Worm (Caenorhabditis elegans) whole organism, L4 larva: Measurements from ENCODE around the gene EEED8.4.

Experiments used
- F10B5.3 ChIP-seq: sonication (generic microtip); optimal IDR thresholded peaks from 2 replicates; lab custom pipeline; 2016; ENCODE audit warnings: mild to moderate bottlenecking, missing genetic modification characterization, missing compliant biosample characterization
- F26F4.8 ChIP-seq: fragments of 200-800 bp; sonication (Bioruptor generic); conservative IDR thresholded peaks from 2 replicates; pipeline ENCODE4 v1.3.6; 2022; ENCODE audit warnings: missing genetic modification characterization, missing compliant biosample characterization
- F49E8.2 ChIP-seq: sonication (generic microtip); optimal IDR thresholded peaks from 2 replicates; lab custom pipeline; 2016; ENCODE audit warnings: missing compliant biosample characterization, mild to moderate bottlenecking, missing genetic modification characterization, borderline replicate concordance
- R02D3.7 ChIP-seq: fragments of 150-350 bp; sonication (generic microtip); optimal IDR thresholded peaks from 3 replicates; lab custom pipeline; 2014; ENCODE audit warnings: missing biosample characterization, missing genetic modification characterization
- T20F7.1 ChIP-seq: fragments of 200-800 bp; sonication (Bioruptor generic); optimal IDR thresholded peaks from 2 replicates; lab custom pipeline; 2018; ENCODE audit warnings: mild to moderate bottlenecking, missing genetic modification characterization, missing compliant biosample characterization
- T26A8.4 ChIP-seq: fragments of 200-800 bp; sonication (Bioruptor generic); IDR thresholded peaks from 2 replicates; pipeline ENCODE4 v1.3.6; 2022; ENCODE audit warnings: missing genetic modification characterization, missing compliant biosample characterization
- Y48G9A.11 ChIP-seq: fragments of 200-800 bp; sonication (Bioruptor generic); IDR thresholded peaks from 2 replicates; pipeline ENCODE4 v1.3.6; 2022; ENCODE audit warnings: missing genetic modification reagents, missing genetic modification characterization, missing compliant biosample characterization
- ZK546.5 ChIP-seq, 2 experiments: sonication (generic microtip); optimal IDR thresholded peaks; 2 replicates each; lab custom pipeline; 2017; ENCODE audit warnings: missing biosample characterization in 2 of 2, missing genetic modification characterization in 2 of 2
- ama-1 ChIP-seq: fragments of 150-350 bp; optimal IDR thresholded peaks from 2 replicates; lab custom pipeline; 2014; ENCODE audit warnings: inconsistent platforms, mixed read lengths
- arid-1 ChIP-seq: fragments of 200-800 bp; sonication (Bioruptor generic); conservative IDR thresholded peaks from 2 replicates; pipeline ENCODE4 v1.3.6; 2022; ENCODE audit warnings: missing genetic modification reagents, missing genetic modification characterization, missing compliant biosample characterization
- ceh-62 ChIP-seq: sonication (generic microtip); optimal IDR thresholded peaks from 2 replicates; lab custom pipeline; 2017; ENCODE audit warnings: missing biosample characterization, missing genetic modification characterization
- ces-1 ChIP-seq: fragments of 150-350 bp; sonication (generic microtip); optimal IDR thresholded peaks from 4 replicates; lab custom pipeline; 2014; ENCODE audit warnings: missing biosample characterization, missing genetic modification reagents, missing genetic modification characterization
- ctbp-1 ChIP-seq: fragments of 200-800 bp; sonication (Bioruptor generic); IDR thresholded peaks from 2 replicates; pipeline ENCODE4 v1.3.6; 2022; ENCODE audit warnings: missing genetic modification reagents, missing genetic modification characterization, missing compliant biosample characterization
- daf-12 ChIP-seq: fragments of 150-350 bp; optimal IDR thresholded peaks from 2 replicates; lab custom pipeline; 2014; ENCODE audit warnings: missing biosample characterization, missing genetic modification reagents, missing genetic modification characterization
- daf-16 ChIP-seq, 3 experiments: sonication (generic microtip); optimal IDR thresholded peaks; 2 replicates each; lab custom pipeline; 2016 to 2017; ENCODE audit warnings: missing genetic modification characterization in 3 of 3, missing genetic modification reagents in 3 of 3, mild to moderate bottlenecking in 2 of 3, missing compliant biosample characterization in 2 of 3, missing biosample characterization in 1 of 3, moderate library complexity in 1 of 3
- daf-8 ChIP-seq: fragments of 200-800 bp; sonication (Bioruptor generic); IDR thresholded peaks from 2 replicates; pipeline ENCODE4 v1.3.6; 2022; ENCODE audit warnings: missing genetic modification characterization, missing compliant biosample characterization
- dmd-6 ChIP-seq: fragments of 200-800 bp; sonication (Bioruptor generic); IDR thresholded peaks from 2 replicates; pipeline ENCODE4 v1.3.6; 2022; ENCODE audit warnings: missing genetic modification reagents, missing genetic modification characterization, missing compliant biosample characterization
- dpl-1 ChIP-seq: fragments of 150-350 bp; optimal IDR thresholded peaks from 2 replicates; lab custom pipeline; 2014; ENCODE audit warnings: missing biosample characterization, missing genetic modification reagents, missing genetic modification characterization
- dve-1 ChIP-seq: sonication (generic microtip); optimal IDR thresholded peaks from 2 replicates; lab custom pipeline; 2017; ENCODE audit warnings: antibody characterized with exemption, mild to moderate bottlenecking, missing genetic modification characterization, missing compliant biosample characterization; ENCODE audit not compliant: insufficient read depth
- egl-27 ChIP-seq: sonication (generic microtip); optimal IDR thresholded peaks from 3 replicates; lab custom pipeline; 2017; ENCODE audit warnings: missing biosample characterization, missing genetic modification reagents, missing genetic modification characterization
- fkh-10 ChIP-seq: fragments of 150-350 bp; optimal IDR thresholded peaks from 2 replicates; lab custom pipeline; 2014; ENCODE audit warnings: missing biosample characterization, missing genetic modification reagents, missing genetic modification characterization
- gei-8 ChIP-seq: fragments of 200-800 bp; sonication (Bioruptor generic); optimal IDR thresholded peaks from 2 replicates; lab custom pipeline; 2018; ENCODE audit warnings: mild to moderate bottlenecking, missing genetic modification characterization, missing compliant biosample characterization
- hlh-11 ChIP-seq: fragments of 200-800 bp; sonication (Bioruptor generic); optimal IDR thresholded peaks from 2 replicates; lab custom pipeline; 2018; ENCODE audit warnings: mild to moderate bottlenecking, missing genetic modification characterization, missing compliant biosample characterization
- hmg-1.1 ChIP-seq: fragments of 200-800 bp; sonication (Bioruptor generic); IDR thresholded peaks from 2 replicates; pipeline ENCODE4 v1.3.6; 2022; ENCODE audit warnings: missing genetic modification reagents, missing genetic modification characterization, missing compliant biosample characterization
- lin-1 ChIP-seq: fragments of 200-800 bp; sonication (Bioruptor generic); IDR thresholded peaks from 2 replicates; pipeline ENCODE4 v1.3.6; 2022; ENCODE audit warnings: missing genetic modification reagents, missing genetic modification characterization, missing compliant biosample characterization
- lin-29 ChIP-seq: fragments of 200-800 bp; sonication (Bioruptor generic); IDR thresholded peaks from 2 replicates; pipeline ENCODE4 v1.3.6; 2022; ENCODE audit warnings: missing genetic modification reagents, missing genetic modification characterization, missing compliant biosample characterization
- lir-3 ChIP-seq: sonication (generic microtip); optimal IDR thresholded peaks from 2 replicates; lab custom pipeline; 2016; ENCODE audit warnings: mild to moderate bottlenecking, missing genetic modification characterization, missing compliant biosample characterization
- lsy-2 ChIP-seq, 2 experiments: fragments of 150-350 bp in 1 of 2; sonication (generic microtip) in 1 of 2; optimal IDR thresholded peaks; 2 replicates each; lab custom pipeline; 2014 to 2017; ENCODE audit warnings: missing biosample characterization in 2 of 2, missing genetic modification characterization in 2 of 2
- mes-2 ChIP-seq: sonication (generic microtip); optimal IDR thresholded peaks from 2 replicates; lab custom pipeline; 2016; ENCODE audit warnings: missing genotype, mild to moderate bottlenecking, missing genetic modification characterization, missing compliant biosample characterization; ENCODE audit not compliant: poor library complexity, severe bottlenecking
- mxl-2 ChIP-seq: fragments of 200-800 bp; sonication (Bioruptor generic); conservative IDR thresholded peaks from 2 replicates; pipeline ENCODE4 v1.3.6; 2022; ENCODE audit warnings: missing genetic modification reagents, missing genetic modification characterization, missing compliant biosample characterization
- nhr-10 ChIP-seq: fragments of 150-350 bp; optimal IDR thresholded peaks from 2 replicates; lab custom pipeline; 2014; ENCODE audit warnings: missing biosample characterization, missing genetic modification characterization
- nhr-11 ChIP-seq: fragments of 150-350 bp; optimal IDR thresholded peaks from 2 replicates; lab custom pipeline; 2014; ENCODE audit warnings: missing biosample characterization, missing genetic modification characterization
- nhr-237 ChIP-seq: sonication (generic microtip); optimal IDR thresholded peaks from 2 replicates; lab custom pipeline; 2017; ENCODE audit warnings: missing biosample characterization, missing genetic modification characterization
- nhr-28 ChIP-seq: fragments of 150-350 bp; optimal IDR thresholded peaks from 2 replicates; lab custom pipeline; 2014; ENCODE audit warnings: missing biosample characterization, missing genetic modification characterization
- nhr-42 ChIP-seq: fragments of 200-800 bp; sonication (Bioruptor generic); IDR thresholded peaks from 2 replicates; pipeline ENCODE4 v1.3.6; 2022; ENCODE audit warnings: missing genetic modification characterization, missing compliant biosample characterization
- nhr-48 ChIP-seq: sonication (generic microtip); optimal IDR thresholded peaks from 2 replicates; lab custom pipeline; 2016; ENCODE audit warnings: mild to moderate bottlenecking, missing genetic modification characterization, missing compliant biosample characterization
- nhr-77 ChIP-seq: fragments of 150-350 bp; optimal IDR thresholded peaks from 2 replicates; lab custom pipeline; 2014; ENCODE audit warnings: missing biosample characterization, missing genetic modification characterization
- pha-4 ChIP-seq, 2 experiments: fragments of 150-350 bp in 1 of 2; fragments of 200-800 bp in 1 of 2; sonication (Bioruptor generic) in 1 of 2; IDR thresholded peaks in 1 of 2; optimal IDR thresholded peaks in 1 of 2; 2 replicates each; pipeline versions ENCODE4 v1.3.6 to Lab custom; 2014 to 2022; ENCODE audit warnings: missing genetic modification characterization in 2 of 2, missing genetic modification reagents in 2 of 2, missing biosample characterization in 1 of 2, missing compliant biosample characterization in 1 of 2
- php-3 ChIP-seq: fragments of 200-800 bp; sonication (Bioruptor generic); IDR thresholded peaks from 2 replicates; pipeline ENCODE4 v1.3.6; 2022; ENCODE audit warnings: missing genetic modification reagents, missing genetic modification characterization, missing compliant biosample characterization
- rbr-2 ChIP-seq: sonication (generic microtip); optimal IDR thresholded peaks from 2 replicates; lab custom pipeline; 2016; ENCODE audit warnings: missing genotype, missing genetic modification characterization, missing compliant biosample characterization
- set-16 ChIP-seq: fragments of 200-800 bp; sonication (Bioruptor generic); IDR thresholded peaks from 2 replicates; pipeline ENCODE4 v1.3.6; 2022; ENCODE audit warnings: missing genetic modification reagents, missing genetic modification characterization, missing compliant biosample characterization
- snpc-4 ChIP-seq: fragments of 150-350 bp; optimal IDR thresholded peaks from 2 replicates; lab custom pipeline; 2014; ENCODE audit warnings: missing biosample characterization, missing genetic modification characterization
- tag-97 ChIP-seq: fragments of 200-800 bp; sonication (Bioruptor generic); IDR thresholded peaks from 2 replicates; pipeline ENCODE4 v1.3.6; 2022; ENCODE audit warnings: missing genetic modification characterization, missing compliant biosample characterization
- tra-1 ChIP-seq: fragments of 200-800 bp; sonication (Bioruptor generic); IDR thresholded peaks from 2 replicates; pipeline ENCODE4 v1.3.6; 2022; ENCODE audit warnings: missing genetic modification reagents, missing genetic modification characterization, missing compliant biosample characterization
- unc-130 ChIP-seq: sonication (generic microtip); optimal IDR thresholded peaks from 2 replicates; lab custom pipeline; 2016; ENCODE audit warnings: missing genetic modification reagents, missing genetic modification characterization, missing compliant biosample characterization
- zag-1 ChIP-seq: fragments of 150-350 bp; optimal IDR thresholded peaks from 2 replicates; lab custom pipeline; 2014; ENCODE audit warnings: missing biosample characterization, missing genetic modification characterization
- zfp-3 ChIP-seq: fragments of 200-800 bp; sonication (Bioruptor generic); conservative IDR thresholded peaks from 2 replicates; pipeline ENCODE4 v1.3.6; 2022; ENCODE audit warnings: missing genetic modification reagents, missing genetic modification characterization, missing compliant biosample characterization
- zip-11 ChIP-seq: fragments of 200-800 bp; sonication (Bioruptor generic); IDR thresholded peaks from 2 replicates; pipeline ENCODE4 v1.3.6; 2022; ENCODE audit warnings: missing genetic modification characterization, missing compliant biosample characterization
- zip-2 ChIP-seq: fragments of 150-350 bp; optimal IDR thresholded peaks from 2 replicates; lab custom pipeline; 2014; ENCODE audit warnings: missing biosample characterization, missing genetic modification characterization
- ztf-7 ChIP-seq: fragments of 150-350 bp; optimal IDR thresholded peaks from 2 replicates; lab custom pipeline; 2014; ENCODE audit warnings: missing biosample characterization, missing genetic modification characterization

EEED8.4 gene

DNA sequence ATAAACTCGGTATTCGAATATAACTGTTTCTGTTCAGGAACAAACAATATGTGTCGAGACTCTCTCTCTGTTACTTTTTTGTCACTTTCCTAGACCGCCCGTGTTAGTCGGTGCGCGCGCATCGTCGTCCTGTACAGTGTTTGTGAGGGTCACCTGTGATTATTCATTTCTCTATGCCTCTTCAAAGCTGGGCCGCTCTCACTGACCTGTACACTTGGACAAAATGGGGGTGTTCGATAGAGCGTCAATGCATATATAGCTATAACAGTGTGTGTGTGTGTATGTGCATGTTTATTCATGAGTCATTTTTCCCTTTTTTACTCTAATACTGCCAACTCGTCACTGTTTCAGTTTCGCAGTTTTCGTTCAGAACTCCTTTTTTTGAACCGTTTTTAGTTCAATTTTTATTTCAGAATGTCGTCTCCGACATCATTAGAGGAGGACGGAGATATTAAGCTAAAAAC is 29.5 kb upstream of the EEED8.4 start, which contains the start of gene pkc-3 (continued):
- TF ChIP-seq zip-2 (tag; lab: Kevin White, UChicago): no peak
- TF ChIP-seq zag-1 (tag; lab: Kevin White, UChicago): no peak
- peak; percentile 78 for TF ChIP-seq T26A8.4
- TF ChIP-seq zfp-3 (GFP tag; lab: Robert Waterston, UW): peak; percentile 61; the same call in 1 of the 2 replicates
- peak; percentile 85 for TF ChIP-seq dve-1 (tag; lab: Kevin White, UChicago)
- 0 out of 2 replicates have a peak, but pooled peaks have one; percentile 53 for TF ChIP-seq lin-1 (GFP tag; lab: Robert Waterston, UW)
- TF ChIP-seq T20F7.1: peak; percentile 76
- no peak for TF ChIP-seq nhr-237 (tag; lab: Kevin White, UChicago)
- TF ChIP-seq Y48G9A.11: no peak
- no peak for TF ChIP-seq ceh-62
- TF ChIP-seq nhr-42 (GFP tag; lab: Robert Waterston, UW): peak; percentile 36; the same call in 1 of the 2 replicates
- no peak for TF ChIP-seq F26F4.8 (GFP tag; lab: Robert Waterston, UW)
- peak; percentile 38 for TF ChIP-seq dpl-1 (GFP tag; lab: Kevin White, UChicago)
- TF ChIP-seq zip-11 (GFP tag; lab: Robert Waterston, UW): no peak
- no peak for TF ChIP-seq ces-1 (GFP tag; lab: Kevin White, UChicago)
- no peak for TF ChIP-seq mxl-2 (GFP tag; lab: Robert Waterston, UW)
- no peak for TF ChIP-seq R02D3.7
- peak; percentile 77 for TF ChIP-seq gei-8 (GFP tag; lab: Kevin White, UChicago)
- TF ChIP-seq nhr-28 (tag; lab: Kevin White, UChicago): peak; percentile 93
- TF ChIP-seq ztf-7 (tag; lab: Kevin White, UChicago): no peak
- TF ChIP-seq daf-16 (GFP tag; optimal IDR thresholded peaks at IDR 0.05; lab: Kevin White, UChicago): peak in 1 of 2 experiments; percentile 16
- peak; percentile 72 for TF ChIP-seq daf-16 (tag; optimal IDR thresholded peaks at IDR 0.05; lab: Kevin White, UChicago)
- TF ChIP-seq F49E8.2 (tag; lab: Kevin White, UChicago): no peak
- no peak for TF ChIP-seq nhr-48 (tag; lab: Kevin White, UChicago)
- peak; percentile 46 for TF ChIP-seq rbr-2 (tag; lab: Kevin White, UChicago)
- TF ChIP-seq nhr-10 (tag; lab: Kevin White, UChicago): peak; percentile 11
- TF ChIP-seq lsy-2 (tag; optimal IDR thresholded peaks at IDR 0.05; lab: Kevin White, UChicago): peak; percentile 40 to 74
- peak; percentile 52; the same call in 1 of the 2 replicates for TF ChIP-seq hmg-1.1 (GFP tag; lab: Robert Waterston, UW)
- TF ChIP-seq lin-29 (GFP tag; lab: Robert Waterston, UW): no peak
- TF ChIP-seq nhr-11 (tag; lab: Kevin White, UChicago): peak; percentile 47
- TF ChIP-seq php-3 (GFP tag; lab: Robert Waterston, UW): 0 out of 2 replicates have a peak, but pooled peaks have one; percentile 14
- no peak for TF ChIP-seq ctbp-1 (GFP tag; lab: Robert Waterston, UW)
- no peak for TF ChIP-seq lir-3 (tag; lab: Kevin White, UChicago)
- no peak for TF ChIP-seq daf-8 (GFP tag; lab: Robert Waterston, UW)
- TF ChIP-seq daf-12 (tag; lab: Kevin White, UChicago): no peak
- TF ChIP-seq F10B5.3 (tag; lab: Kevin White, UChicago): no peak
- TF ChIP-seq ama-1 (lab: Kevin White, UChicago): peak; percentile 70
- TF ChIP-seq arid-1 (GFP tag; lab: Robert Waterston, UW): 0 out of 2 replicates have a peak, but pooled peaks have one; percentile 25
- TF ChIP-seq egl-27 (tag; lab: Kevin White, UChicago): no peak
- peak; percentile 15 for TF ChIP-seq unc-130 (GFP tag; lab: Kevin White, UChicago)
- TF ChIP-seq dmd-6: peak; percentile 52
- TF ChIP-seq nhr-77: peak; percentile 89
- no peak for TF ChIP-seq set-16 (GFP tag; lab: Robert Waterston, UW)
- TF ChIP-seq tag-97 (GFP tag; lab: Robert Waterston, UW): no peak
- TF ChIP-seq tra-1 (GFP tag; lab: Robert Waterston, UW): no peak
- peak; percentile 39; the same call in 1 of the 2 replicates for TF ChIP-seq pha-4 (GFP tag; IDR thresholded peaks at IDR 0.05; lab: Robert Waterston, UW)
- TF ChIP-seq pha-4 (tag; optimal IDR thresholded peaks at IDR 0.05; lab: Kevin White, UChicago): peak; percentile 68
- TF ChIP-seq ZK546.5 (tag; optimal IDR thresholded peaks at IDR 0.05; lab: Kevin White, UChicago): no peak
- TF ChIP-seq hlh-11 (tag; lab: Kevin White, UChicago): peak; percentile 93
- no peak for TF ChIP-seq fkh-10 (GFP tag; lab: Kevin White, UChicago)
- peak; percentile 67 for TF ChIP-seq mes-2 (tag; lab: Kevin White, UChicago)
- no peak for TF ChIP-seq snpc-4
